Fruit fly (Drosophila melanogaster): Measurements from ENCODE around the gene Nipsnap.

The Nipsnap gene

DNA sequence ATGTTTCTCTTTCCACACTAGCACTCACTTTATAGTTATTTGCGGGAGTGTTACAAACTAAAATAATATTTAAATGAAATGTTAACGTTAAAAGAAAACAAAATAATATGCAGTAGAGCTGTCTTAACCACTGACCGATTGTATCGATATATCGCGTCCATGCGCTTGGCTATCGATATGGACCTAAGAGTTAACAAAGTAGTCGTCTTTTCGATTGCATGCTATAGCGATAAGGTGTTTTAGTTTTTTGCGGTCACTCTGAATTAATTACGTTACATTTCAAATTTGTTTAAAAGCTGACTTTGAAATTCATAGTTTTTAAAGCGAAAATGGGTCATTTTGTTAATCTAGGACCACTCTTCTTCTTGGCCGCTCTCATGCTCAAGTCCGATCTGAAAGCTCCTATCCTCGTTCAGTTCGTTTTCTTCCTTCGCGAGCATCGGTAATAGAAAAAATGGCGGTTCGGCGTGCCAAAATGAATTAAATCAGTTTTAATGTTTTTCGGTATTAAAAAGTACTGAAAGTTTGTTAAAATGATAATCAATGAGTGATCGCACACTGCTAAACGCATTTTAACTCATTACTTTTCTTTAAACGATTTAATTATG is at the start of gene Nipsnap (continued):
- peak; percentile 60 for TF ChIP-seq E2f2 (GFP tag; IDR thresholded peaks at IDR 0.05)
- peak; percentile 1 for TF ChIP-seq CG33213 (GFP tag; optimal IDR thresholded peaks at IDR 0.05)
- no peak for TF ChIP-seq Blimp-1 (GFP tag; optimal IDR thresholded peaks at IDR 0.05)
- TF ChIP-seq unc-4 (GFP tag; IDR thresholded peaks at IDR 0.05; ENCODE audit: partially characterized antibody) = peak; percentile 93
- TF ChIP-seq D19A (tag; optimal IDR thresholded peaks at IDR 0.05) = no peak
- TF ChIP-seq CoRest (tag; optimal IDR thresholded peaks at IDR 0.05) = peak; percentile 33
- TF ChIP-seq phol (tag; optimal IDR thresholded peaks at IDR 0.05) = peak; percentile 69
- peak; percentile 61 for TF ChIP-seq Sin3A (optimal IDR thresholded peaks at IDR 0.05)
- TF ChIP-seq CG33557 (GFP tag; optimal IDR thresholded peaks at IDR 0.05) = no peak
- peak; percentile 88; the same call in 1 of the 3 replicates for TF ChIP-seq CG11560 (tag; IDR thresholded peaks at IDR 0.05)
- TF ChIP-seq BEAF-32 (GFP tag; optimal IDR thresholded peaks at IDR 0.05) = peak; percentile 95
- peak; percentile 2 for TF ChIP-seq zen (tag; optimal IDR thresholded peaks at IDR 0.05)
- TF ChIP-seq sug (tag; optimal IDR thresholded peaks at IDR 0.05) = peak; percentile 8
- peak; percentile 97 for TF ChIP-seq Myb (GFP tag; optimal IDR thresholded peaks at IDR 0.05)
- TF ChIP-seq Dref (GFP tag; IDR thresholded peaks at IDR 0.05) = peak; percentile 98
- peak; percentile 89 for TF ChIP-seq CG2116 (GFP tag; optimal IDR thresholded peaks at IDR 0.05)
- peak; percentile 45; the same call in 2 of the 3 replicates for TF ChIP-seq row (GFP tag; IDR thresholded peaks at IDR 0.05)
- TF ChIP-seq MTF-1 (GFP tag; optimal IDR thresholded peaks at IDR 0.05; ENCODE audit: borderline replicate concordance) = no peak
- no peak for TF ChIP-seq CG10431 (GFP tag; optimal IDR thresholded peaks at IDR 0.05)
- TF ChIP-seq MBD-R2 (GFP tag; IDR thresholded peaks at IDR 0.05) = peak; percentile 51
- no peak for TF ChIP-seq cg (GFP tag; optimal IDR thresholded peaks at IDR 0.05)
- TF ChIP-seq CG3065 (GFP tag; optimal IDR thresholded peaks at IDR 0.05) = no peak
- no peak for TF ChIP-seq CG4282 (GFP tag; optimal IDR thresholded peaks at IDR 0.05)
- TF ChIP-seq Dad (GFP tag; optimal IDR thresholded peaks at IDR 0.05) = no peak
- no peak for TF ChIP-seq Vsx1 (GFP tag; optimal IDR thresholded peaks at IDR 0.05)
- TF ChIP-seq CG2712 (tag; optimal IDR thresholded peaks at IDR 0.05) = peak; percentile 41
- peak; percentile 72 for TF ChIP-seq CG1603 (tag; optimal IDR thresholded peaks at IDR 0.05)
- TF ChIP-seq crol (GFP tag; IDR thresholded peaks at IDR 0.05) = no peak
- TF ChIP-seq CG13287 (GFP tag; IDR thresholded peaks at IDR 0.05; ENCODE audit: partially characterized antibody) = peak; percentile 96
- TF ChIP-seq run (tag; optimal IDR thresholded peaks at IDR 0.05) = no peak
- TF ChIP-seq ro (GFP tag; IDR thresholded peaks at IDR 0.05) = no peak
- peak; percentile 20 for TF ChIP-seq CG17829 (tag; optimal IDR thresholded peaks at IDR 0.05)
- no peak for TF ChIP-seq CG6689 (GFP tag; IDR thresholded peaks at IDR 0.05)
- TF ChIP-seq CG13123 (GFP tag; optimal IDR thresholded peaks at IDR 0.05) = peak; percentile 4
- TF ChIP-seq CG12769 (tag; optimal IDR thresholded peaks at IDR 0.05) = no peak
- TF ChIP-seq Spps (tag; optimal IDR thresholded peaks at IDR 0.05) = no peak
- no peak for TF ChIP-seq Aef1 (GFP tag; IDR thresholded peaks at IDR 0.05)
- TF ChIP-seq dmrt99B (tag; optimal IDR thresholded peaks at IDR 0.05) = no peak
- peak; percentile 67 for TF ChIP-seq Ets97D (GFP tag; optimal IDR thresholded peaks at IDR 0.05)
- peak; percentile 40 for TF ChIP-seq CG4617 (GFP tag; optimal IDR thresholded peaks at IDR 0.05; ENCODE audit: borderline replicate concordance)
- TF ChIP-seq CG31441 (GFP tag; IDR thresholded peaks at IDR 0.05) = no peak
- TF ChIP-seq CG14710 (tag; optimal IDR thresholded peaks at IDR 0.05) = peak; percentile 29
- TF ChIP-seq ato (GFP tag; IDR thresholded peaks at IDR 0.05; ENCODE audit: partially characterized antibody) = peak; percentile 98

All from whole organism, embryonic.